In genomic region chrV:19518468-19519168, ce11 we compare ENCODE assay signal across 4 worm cellular contexts.
TF ChIP-seq lines count a peak whose summit lies in the region.

No protein-coding gene starts in this region.

TF ChIP-seq in whole organism, L3 larva, 47 proteins besides CTCF, POLR2A, EP300 and RAD21:
- TF ChIP-seq ceh-9 (tag; optimal IDR thresholded peaks at IDR 0.05; lab: Kevin White, UChicago) (no peak), elt-2 (tag; optimal IDR thresholded peaks at IDR 0.05; lab: Kevin White, UChicago) (peak; percentile 29), pqm-1 (tag; optimal IDR thresholded peaks at IDR 0.05; lab: Kevin White, UChicago) (peak; percentile 4), lin-15B (tag; optimal IDR thresholded peaks at IDR 0.05; lab: Kevin White, UChicago) (no peak)

TF ChIP-seq in whole organism, L4 larva, 104 proteins besides CTCF, POLR2A, EP300 and RAD21:
- TF ChIP-seq ceh-44 (GFP tag; IDR thresholded peaks at IDR 0.05; lab: Robert Waterston, UW) = no peak
- TF ChIP-seq mxl-3 (GFP tag; optimal IDR thresholded peaks at IDR 0.05; lab: Kevin White, UChicago) = peak; percentile 27
- peak; percentile 83 for TF ChIP-seq ceh-28 (tag; optimal IDR thresholded peaks at IDR 0.05; lab: Kevin White, UChicago)
- TF ChIP-seq madf-9 (GFP tag; conservative IDR thresholded peaks at IDR 0.05; lab: Robert Waterston, UW) = no peak
- TF ChIP-seq mdt-29 (GFP tag; IDR thresholded peaks at IDR 0.05; lab: Robert Waterston, UW) = no peak
- peak; percentile 71 for TF ChIP-seq pqm-1 (tag; optimal IDR thresholded peaks at IDR 0.05; lab: Kevin White, UChicago)
- TF ChIP-seq snpc-4 (tag; optimal IDR thresholded peaks at IDR 0.05; lab: Kevin White, UChicago) = no peak
- TF ChIP-seq zag-1 (tag; optimal IDR thresholded peaks at IDR 0.05; lab: Kevin White, UChicago) = no peak
- no peak for TF ChIP-seq sdz-12 (GFP tag; optimal IDR thresholded peaks at IDR 0.05; lab: Kevin White, UChicago)
- no peak for TF ChIP-seq daf-8 (GFP tag; IDR thresholded peaks at IDR 0.05; lab: Robert Waterston, UW)
- TF ChIP-seq zip-2 (tag; optimal IDR thresholded peaks at IDR 0.05; lab: Kevin White, UChicago) = no peak
- no peak for TF ChIP-seq lin-15B (tag; optimal IDR thresholded peaks at IDR 0.05; lab: Kevin White, UChicago)
- no peak for TF ChIP-seq egl-43 (GFP tag; IDR thresholded peaks at IDR 0.05; lab: Robert Waterston, UW)
- no peak for TF ChIP-seq zip-11 (GFP tag; IDR thresholded peaks at IDR 0.05; lab: Robert Waterston, UW)
- peak; percentile 61 for TF ChIP-seq nhr-28 (tag; optimal IDR thresholded peaks at IDR 0.05; lab: Kevin White, UChicago)
- no peak for TF ChIP-seq nhr-102 (tag; optimal IDR thresholded peaks at IDR 0.05; lab: Kevin White, UChicago)
- TF ChIP-seq unc-62 (GFP tag; optimal IDR thresholded peaks at IDR 0.05 in 1 of 2; lab: Kevin White, UChicago) = no peak
- no peak for TF ChIP-seq unc-62 (tag; optimal IDR thresholded peaks at IDR 0.05; lab: Kevin White, UChicago)
- no peak for TF ChIP-seq nhr-48 (tag; optimal IDR thresholded peaks at IDR 0.05; lab: Kevin White, UChicago)
- TF ChIP-seq arid-1 (GFP tag; conservative IDR thresholded peaks at IDR 0.05; lab: Robert Waterston, UW) = no peak
- TF ChIP-seq ZK337.2 (GFP tag; IDR thresholded peaks at IDR 0.05; lab: Robert Waterston, UW) = no peak
- no peak for TF ChIP-seq F37D6.2 (tag; optimal IDR thresholded peaks at IDR 0.05; lab: Kevin White, UChicago)
- no peak for TF ChIP-seq pha-4 (GFP tag; IDR thresholded peaks at IDR 0.05; lab: Robert Waterston, UW)
- TF ChIP-seq pha-4 (tag; optimal IDR thresholded peaks at IDR 0.05; lab: Kevin White, UChicago) = no peak

TF ChIP-seq in whole organism, midembryonic, 9 proteins besides CTCF, POLR2A, EP300 and RAD21:
- no peak for TF ChIP-seq cog-1 (tag; optimal IDR thresholded peaks at IDR 0.05; lab: Kevin White, UChicago)
- TF ChIP-seq T22C8.4 (GFP tag; IDR thresholded peaks at IDR 0.05; lab: Robert Waterston, UW) = peak; percentile 68

TF ChIP-seq in whole organism, young adult, 124 proteins besides CTCF, POLR2A, EP300 and RAD21:
- TF ChIP-seq rpc-1 (optimal IDR thresholded peaks at IDR 0.05; lab: Kevin White, UChicago) (no peak), rpc-1 (tag; optimal IDR thresholded peaks at IDR 0.05; lab: Kevin White, UChicago) (no peak), lin-40 (tag; optimal IDR thresholded peaks at IDR 0.05; lab: Kevin White, UChicago) (no peak), hmg-20 (GFP tag; IDR thresholded peaks at IDR 0.05; lab: Robert Waterston, UW) (no peak), nhr-80 (tag; optimal IDR thresholded peaks at IDR 0.05; lab: Kevin White, UChicago) (peak; percentile 28), F57A8.1 (GFP tag; optimal IDR thresholded peaks at IDR 0.05; lab: Kevin White, UChicago) (no peak), efl-1 (GFP tag; optimal IDR thresholded peaks at IDR 0.05; lab: Kevin White, UChicago) (no peak)
TF ChIP-seq in whole organism, young adult: peak in this region for 1.
